Comparison of ENCODE assay signal across 2 fruit fly cellular contexts in the genomic region with DNA sequence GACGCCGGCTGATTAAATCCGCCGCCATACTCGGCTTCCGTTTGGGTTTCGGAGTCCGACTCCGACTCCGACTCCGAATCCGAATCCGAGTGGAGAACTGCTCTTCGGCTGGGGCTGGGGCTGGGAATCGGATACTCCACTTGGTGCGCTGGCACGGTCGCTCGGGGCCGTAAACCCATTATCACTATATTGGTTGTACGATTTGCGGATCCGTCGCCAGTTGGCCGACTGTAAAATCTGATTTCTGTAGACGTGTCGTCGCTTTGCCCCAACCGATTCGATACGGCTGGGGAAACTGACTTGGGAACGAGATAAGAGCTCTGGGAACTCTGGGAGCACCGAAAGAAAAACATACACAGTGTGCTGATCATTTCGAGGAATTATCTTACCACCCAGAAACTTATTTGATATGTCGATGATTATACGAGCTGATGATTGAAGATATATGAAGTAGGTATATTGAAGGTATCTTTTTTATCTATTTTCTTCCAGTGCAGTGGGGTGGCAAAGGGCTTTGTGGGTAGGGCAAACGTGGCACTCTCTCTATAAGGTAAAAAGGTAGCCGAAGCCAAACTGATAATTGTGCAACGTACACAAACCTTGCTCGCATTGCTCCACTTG.
TF ChIP-seq lines count a peak whose summit lies in the region.

No protein-coding gene starts in this region.

TF ChIP-seq in whole organism, embryonic, 481 proteins besides CTCF, POLR2A, EP300 and RAD21 (continued from another document and continues in another):
- TF ChIP-seq chm (GFP tag; IDR thresholded peaks at IDR 0.05; lab: Robert Waterston, UW) (no peak), ind (GFP tag; optimal IDR thresholded peaks at IDR 0.05; lab: Kevin White, UChicago) (peak; percentile 34), dmrt11E (tag; optimal IDR thresholded peaks at IDR 0.05; lab: Kevin White, UChicago) (peak; percentile 25), CG6765 (GFP tag; optimal IDR thresholded peaks at IDR 0.05; lab: Kevin White, UChicago) (no peak), corto (GFP tag; optimal IDR thresholded peaks at IDR 0.05; lab: Kevin White, UChicago) (no peak), Scr (GFP tag; IDR thresholded peaks at IDR 0.05; lab: Robert Waterston, UW; ENCODE audit: partially characterized antibody) (no peak), sr (GFP tag; IDR thresholded peaks at IDR 0.05; lab: Robert Waterston, UW) (no peak), B-H1 (GFP tag; IDR thresholded peaks at IDR 0.05; lab: Robert Waterston, UW) (peak; percentile 54), scrt (GFP tag; optimal IDR thresholded peaks at IDR 0.05; lab: Kevin White, UChicago) (no peak), E2f2 (GFP tag; IDR thresholded peaks at IDR 0.05; lab: Robert Waterston, UW) (peak; percentile 47; the same call in 1 of the 2 replicates), kay (GFP tag; optimal IDR thresholded peaks at IDR 0.05; lab: Kevin White, UChicago) (peak; percentile 13), ranshi (GFP tag; IDR thresholded peaks at IDR 0.05; lab: Robert Waterston, UW) (peak; percentile 38; the same call in 1 of the 2 replicates), CG8290 (GFP tag; optimal IDR thresholded peaks at IDR 0.05; lab: Kevin White, UChicago) (peak; percentile 30), CG8290 (tag; optimal IDR thresholded peaks at IDR 0.05; lab: Kevin White, UChicago) (peak in 1 of 2 experiments; percentile 57), vfl (GFP tag; optimal IDR thresholded peaks at IDR 0.05; lab: Kevin White, UChicago) (peak; percentile 1), lab (GFP tag; optimal IDR thresholded peaks at IDR 0.05; lab: Kevin White, UChicago) (peak; percentile 65), CG6813 (GFP tag; optimal IDR thresholded peaks at IDR 0.05; lab: Kevin White, UChicago) (peak; percentile 41), HLH54F (GFP tag; optimal IDR thresholded peaks at IDR 0.05; lab: Kevin White, UChicago) (peak; percentile 27), CG7987 (GFP tag; optimal IDR thresholded peaks at IDR 0.05; lab: Kevin White, UChicago) (no peak), nau (GFP tag; optimal IDR thresholded peaks at IDR 0.05; lab: Kevin White, UChicago) (no peak), CrebB (tag; optimal IDR thresholded peaks at IDR 0.05; lab: Kevin White, UChicago) (peak; percentile 16), peb (GFP tag; IDR thresholded peaks at IDR 0.05; lab: Robert Waterston, UW) (no peak; the same call in 1 of the 2 replicates), repo (GFP tag; optimal IDR thresholded peaks at IDR 0.05; lab: Kevin White, UChicago) (no peak), CG2120 (GFP tag; optimal IDR thresholded peaks at IDR 0.05; lab: Kevin White, UChicago) (peak; percentile 65), Trl (optimal IDR thresholded peaks at IDR 0.05; lab: Kevin White, UChicago) (no peak), Trl (GFP tag; optimal IDR thresholded peaks at IDR 0.05; lab: Kevin White, UChicago) (peak; percentile 33), zfh2 (GFP tag; optimal IDR thresholded peaks at IDR 0.05; lab: Kevin White, UChicago) (no peak), Spps (tag; optimal IDR thresholded peaks at IDR 0.05; lab: Kevin White, UChicago) (no peak), Bdp1 (GFP tag; optimal IDR thresholded peaks at IDR 0.05; lab: Kevin White, UChicago) (peak; percentile 14), CG32772 (GFP tag; IDR thresholded peaks at IDR 0.05; lab: Robert Waterston, UW) (peak; percentile 51; the same call in 1 of the 2 replicates), dati (GFP tag; IDR thresholded peaks at IDR 0.05; lab: Robert Waterston, UW) (no peak), Oli (tag; optimal IDR thresholded peaks at IDR 0.05; lab: Kevin White, UChicago) (peak; percentile 48), Ets97D (GFP tag; optimal IDR thresholded peaks at IDR 0.05; lab: Kevin White, UChicago) (no peak), ci (GFP tag; IDR thresholded peaks at IDR 0.05; lab: Robert Waterston, UW) (peak; percentile 93), Dip3 (GFP tag; optimal IDR thresholded peaks at IDR 0.05; lab: Kevin White, UChicago) (peak; percentile 11), gcm2 (GFP tag; optimal IDR thresholded peaks at IDR 0.05; lab: Kevin White, UChicago) (no peak), NfI (GFP tag; optimal IDR thresholded peaks at IDR 0.05; lab: Kevin White, UChicago) (peak; percentile 42), CG12391 (tag; optimal IDR thresholded peaks at IDR 0.05; lab: Kevin White, UChicago) (peak; percentile 74), CG12155 (GFP tag; optimal IDR thresholded peaks at IDR 0.05; lab: Kevin White, UChicago) (no peak), bcd (GFP tag; optimal IDR thresholded peaks at IDR 0.05; lab: Kevin White, UChicago) (no peak), twi (tag; optimal IDR thresholded peaks at IDR 0.05; lab: Kevin White, UChicago) (peak; percentile 20), Stat92E (GFP tag; optimal IDR thresholded peaks at IDR 0.05; lab: Kevin White, UChicago) (no peak), CG10565 (GFP tag; optimal IDR thresholded peaks at IDR 0.05; lab: Kevin White, UChicago) (no peak), CG10321 (GFP tag; IDR thresholded peaks at IDR 0.05; lab: Robert Waterston, UW) (no peak), ssp (GFP tag; IDR thresholded peaks at IDR 0.05; lab: Robert Waterston, UW) (0 out of 2 replicates have a peak, but pooled peaks have one; percentile 12), sens (GFP tag; lab: Kevin White, UChicago) (peak; percentile 89), HmgD (GFP tag; optimal IDR thresholded peaks at IDR 0.05; lab: Kevin White, UChicago) (no peak), slou (GFP tag; optimal IDR thresholded peaks at IDR 0.05; lab: Kevin White, UChicago) (no peak), CG3163 (GFP tag; optimal IDR thresholded peaks at IDR 0.05; lab: Kevin White, UChicago) (no peak), Mrtf (GFP tag; IDR thresholded peaks at IDR 0.05; lab: Robert Waterston, UW) (peak; percentile 44; the same call in 1 of the 3 replicates), Rfx (GFP tag; IDR thresholded peaks at IDR 0.05; lab: Robert Waterston, UW) (peak; percentile 51), Asciz (GFP tag; optimal IDR thresholded peaks at IDR 0.05; lab: Kevin White, UChicago) (peak; percentile 45), CG14050 (GFP tag; IDR thresholded peaks at IDR 0.05; lab: Robert Waterston, UW) (no peak), CG8478 (optimal IDR thresholded peaks at IDR 0.05; lab: Kevin White, UChicago) (no peak), btn (GFP tag; optimal IDR thresholded peaks at IDR 0.05; lab: Kevin White, UChicago) (peak; percentile 4), NC2β (GFP tag; optimal IDR thresholded peaks at IDR 0.05; lab: Kevin White, UChicago) (peak; percentile 41), CG16815 (GFP tag; optimal IDR thresholded peaks at IDR 0.05; lab: Kevin White, UChicago) (no peak), CG2678 (tag; optimal IDR thresholded peaks at IDR 0.05; lab: Kevin White, UChicago) (peak; percentile 55), Sry-β (GFP tag; optimal IDR thresholded peaks at IDR 0.05; lab: Kevin White, UChicago) (no peak), pnt (GFP tag; optimal IDR thresholded peaks at IDR 0.05; lab: Kevin White, UChicago) (peak; percentile 55), CG3407 (GFP tag; optimal IDR thresholded peaks at IDR 0.05; lab: Kevin White, UChicago) (peak; percentile 48), hkb (optimal IDR thresholded peaks at IDR 0.05; lab: Kevin White, UChicago) (no peak), hkb (GFP tag; IDR thresholded peaks at IDR 0.05; lab: Robert Waterston, UW) (peak; percentile 75)

TF ChIP-seq in whole organism, prepupa, 60 proteins besides CTCF, POLR2A, EP300 and RAD21 (continued from another document):
- TF ChIP-seq CG4318 (GFP tag; optimal IDR thresholded peaks at IDR 0.05; lab: Kevin White, UChicago) (no peak), spab (GFP tag; optimal IDR thresholded peaks at IDR 0.05; lab: Kevin White, UChicago) (no peak), CG6792 (GFP tag; optimal IDR thresholded peaks at IDR 0.05; lab: Kevin White, UChicago) (peak; percentile 40), CG6854 (GFP tag; optimal IDR thresholded peaks at IDR 0.05; lab: Kevin White, UChicago) (no peak), Smox (GFP tag; optimal IDR thresholded peaks at IDR 0.05; lab: Kevin White, UChicago) (no peak), CG1621 (tag; optimal IDR thresholded peaks at IDR 0.05; lab: Kevin White, UChicago) (no peak), ss (GFP tag; optimal IDR thresholded peaks at IDR 0.05; lab: Kevin White, UChicago) (no peak), CG6808 (GFP tag; optimal IDR thresholded peaks at IDR 0.05; lab: Kevin White, UChicago) (no peak), fd59A (GFP tag; optimal IDR thresholded peaks at IDR 0.05; lab: Kevin White, UChicago) (no peak), dsx (GFP tag; optimal IDR thresholded peaks at IDR 0.05; lab: Kevin White, UChicago; ENCODE audit: poor library complexity, severe bottlenecking) (no peak), Ets21C (GFP tag; optimal IDR thresholded peaks at IDR 0.05; lab: Kevin White, UChicago) (no peak), CG10669 (GFP tag; optimal IDR thresholded peaks at IDR 0.05; lab: Kevin White, UChicago) (no peak), topi (GFP tag; optimal IDR thresholded peaks at IDR 0.05; lab: Kevin White, UChicago) (no peak), Eip75B (GFP tag; optimal IDR thresholded peaks at IDR 0.05; lab: Kevin White, UChicago) (peak; percentile 39), CG3919 (GFP tag; optimal IDR thresholded peaks at IDR 0.05; lab: Kevin White, UChicago) (peak; percentile 11), Sox15 (GFP tag; optimal IDR thresholded peaks at IDR 0.05; lab: Kevin White, UChicago) (no peak), salr (GFP tag; optimal IDR thresholded peaks at IDR 0.05; lab: Kevin White, UChicago) (no peak), Hr39 (GFP tag; optimal IDR thresholded peaks at IDR 0.05; lab: Kevin White, UChicago) (no peak), Ets96B (tag; optimal IDR thresholded peaks at IDR 0.05; lab: Kevin White, UChicago) (no peak), dac (GFP tag; optimal IDR thresholded peaks at IDR 0.05; lab: Kevin White, UChicago) (no peak), CG8632 (GFP tag; optimal IDR thresholded peaks at IDR 0.05; lab: Kevin White, UChicago) (no peak), vri (GFP tag; optimal IDR thresholded peaks at IDR 0.05; lab: Kevin White, UChicago) (peak; percentile 45), svp (GFP tag; lab: Kevin White, UChicago) (peak; percentile 60), eg (GFP tag; IDR thresholded peaks at IDR 0.05; lab: Robert Waterston, UW) (0 out of 3 replicates have a peak, but pooled peaks have one; percentile 34), esn (GFP tag; optimal IDR thresholded peaks at IDR 0.05; lab: Kevin White, UChicago) (peak; percentile 57), CG32006 (GFP tag; optimal IDR thresholded peaks at IDR 0.05; lab: Kevin White, UChicago) (no peak), cyc (GFP tag; optimal IDR thresholded peaks at IDR 0.05; lab: Kevin White, UChicago) (no peak), achi (GFP tag; optimal IDR thresholded peaks at IDR 0.05; lab: Kevin White, UChicago) (no peak), CG7368 (GFP tag; optimal IDR thresholded peaks at IDR 0.05; lab: Kevin White, UChicago) (peak; percentile 14), pdm3 (GFP tag; optimal IDR thresholded peaks at IDR 0.05; lab: Kevin White, UChicago) (peak; percentile 39), Met (GFP tag; optimal IDR thresholded peaks at IDR 0.05; lab: Kevin White, UChicago) (peak; percentile 7), OdsH (GFP tag; optimal IDR thresholded peaks at IDR 0.05; lab: Kevin White, UChicago) (peak; percentile 56), Sox102F (GFP tag; optimal IDR thresholded peaks at IDR 0.05; lab: Kevin White, UChicago) (peak; percentile 29), CG10631 (GFP tag; optimal IDR thresholded peaks at IDR 0.05; lab: Kevin White, UChicago) (peak; percentile 13)
